Fruit fly (Drosophila melanogaster): Measurements from ENCODE around the gene CG32762.

- TF ChIP-seq ara (GFP tag; IDR thresholded peaks at IDR 0.05) (no peak), CG6175 (GFP tag; IDR thresholded peaks at IDR 0.05) (no peak), CG14965 (GFP tag; optimal IDR thresholded peaks at IDR 0.05; ENCODE audit: borderline replicate concordance) (no peak), CG1603 (tag; optimal IDR thresholded peaks at IDR 0.05) (no peak), sd (tag; optimal IDR thresholded peaks at IDR 0.05) (no peak)
Measured at dm6 chrX:5496727-5497126, 4.3 kb downstream of the CG32762 start.
